Worm (Caenorhabditis elegans): Measurements from ENCODE around the gene T16G12.3.

Gene T16G12.3

ce11 chrIII:10095377-10095776, 45.0 kb downstream of the T16G12.3 start:
- no peak for TF ChIP-seq nhr-23 (tag; optimal IDR thresholded peaks at IDR 0.05)
- peak; percentile 47 for TF ChIP-seq pha-4 (tag; optimal IDR thresholded peaks at IDR 0.05)
- peak; percentile 52 for TF ChIP-seq ama-1 (optimal IDR thresholded peaks at IDR 0.05)
- peak; percentile 33 for TF ChIP-seq elt-2 (tag; optimal IDR thresholded peaks at IDR 0.05)
- TF ChIP-seq zag-1 (tag; optimal IDR thresholded peaks at IDR 0.05), result no peak
- peak; percentile 34 for TF ChIP-seq nfya-1 (tag; optimal IDR thresholded peaks at IDR 0.05; ENCODE audit: insufficient read depth)

ce11 chrIII:10096525-10096972, 46.1 kb downstream of the T16G12.3 start:
- TF ChIP-seq nhr-23 (tag; optimal IDR thresholded peaks at IDR 0.05) (peak; percentile 79), nhr-11 (tag; optimal IDR thresholded peaks at IDR 0.05) (peak; percentile 16), lin-15B (tag; optimal IDR thresholded peaks at IDR 0.05) (peak; percentile 76), fos-1 (tag; optimal IDR thresholded peaks at IDR 0.05) (no peak), ztf-11 (tag; optimal IDR thresholded peaks at IDR 0.05) (no peak), fkh-10 (GFP tag; optimal IDR thresholded peaks at IDR 0.05) (no peak), nhr-77 (tag; optimal IDR thresholded peaks at IDR 0.05) (peak; percentile 80), nhr-25 (tag; optimal IDR thresholded peaks at IDR 0.05) (peak; percentile 90), nhr-67 (tag; optimal IDR thresholded peaks at IDR 0.05) (no peak), mdl-1 (tag; optimal IDR thresholded peaks at IDR 0.05) (peak; percentile 96), egl-5 (tag; optimal IDR thresholded peaks at IDR 0.05) (peak; percentile 80), ztf-4 (tag; optimal IDR thresholded peaks at IDR 0.05) (no peak), ama-1 (optimal IDR thresholded peaks at IDR 0.05) (no peak), lin-39 (tag; optimal IDR thresholded peaks at IDR 0.05) (peak; percentile 83), nhr-12 (tag; optimal IDR thresholded peaks at IDR 0.05) (no peak), skn-1 (tag; optimal IDR thresholded peaks at IDR 0.05) (peak; percentile 62), jun-1 (tag; optimal IDR thresholded peaks at IDR 0.05) (peak; percentile 90), egl-27 (tag; optimal IDR thresholded peaks at IDR 0.05) (peak; percentile 47), sea-2 (GFP tag; optimal IDR thresholded peaks at IDR 0.05) (no peak), tbx-2 (tag; optimal IDR thresholded peaks at IDR 0.05) (peak; percentile 67), ceh-9 (tag; optimal IDR thresholded peaks at IDR 0.05) (no peak), aly-2 (tag; optimal IDR thresholded peaks at IDR 0.05) (no peak), unc-39 (tag; optimal IDR thresholded peaks at IDR 0.05) (no peak), ZK546.5 (tag; optimal IDR thresholded peaks at IDR 0.05) (no peak), mml-1 (tag; optimal IDR thresholded peaks at IDR 0.05) (no peak), elt-3 (tag; optimal IDR thresholded peaks at IDR 0.05) (no peak), ceh-28 (tag; optimal IDR thresholded peaks at IDR 0.05) (peak; percentile 95), nhr-28 (tag; optimal IDR thresholded peaks at IDR 0.05) (no peak), R02D3.7 (tag; optimal IDR thresholded peaks at IDR 0.05) (peak; percentile 77), eor-1 (tag; optimal IDR thresholded peaks at IDR 0.05) (no peak), elt-1 (tag; optimal IDR thresholded peaks at IDR 0.05) (peak; percentile 54), nhr-76 (tag; optimal IDR thresholded peaks at IDR 0.05) (no peak), lsy-12 (tag; optimal IDR thresholded peaks at IDR 0.05) (peak; percentile 76), hmg-11 (tag; optimal IDR thresholded peaks at IDR 0.05) (peak; percentile 99), pha-4 (tag; optimal IDR thresholded peaks at IDR 0.05) (peak; percentile 96), unc-62 (GFP tag; optimal IDR thresholded peaks at IDR 0.05) (peak; percentile 96), snpc-4 (tag; optimal IDR thresholded peaks at IDR 0.05) (peak; percentile 52), nfya-1 (tag; optimal IDR thresholded peaks at IDR 0.05; ENCODE audit: insufficient read depth) (peak; percentile 99), ceh-82 (tag; optimal IDR thresholded peaks at IDR 0.05) (peak; percentile 85), pqm-1 (tag; optimal IDR thresholded peaks at IDR 0.05) (peak; percentile 72), daf-12 (tag; optimal IDR thresholded peaks at IDR 0.05) (no peak), zag-1 (tag; optimal IDR thresholded peaks at IDR 0.05) (peak; percentile 66), elt-2 (tag; optimal IDR thresholded peaks at IDR 0.05) (peak; percentile 78), nhr-43 (tag; optimal IDR thresholded peaks at IDR 0.05; ENCODE audit: poor library complexity, severe bottlenecking) (peak; percentile 77), ceh-16 (tag; optimal IDR thresholded peaks at IDR 0.05) (no peak), nhr-237 (tag; optimal IDR thresholded peaks at IDR 0.05) (no peak), fkh-2 (tag; optimal IDR thresholded peaks at IDR 0.05) (no peak)

Measured in whole organism, L3 larva.